Worm (Caenorhabditis elegans): Measurements from ENCODE around the gene T01D3.1.

Gene T01D3.1

DNA sequence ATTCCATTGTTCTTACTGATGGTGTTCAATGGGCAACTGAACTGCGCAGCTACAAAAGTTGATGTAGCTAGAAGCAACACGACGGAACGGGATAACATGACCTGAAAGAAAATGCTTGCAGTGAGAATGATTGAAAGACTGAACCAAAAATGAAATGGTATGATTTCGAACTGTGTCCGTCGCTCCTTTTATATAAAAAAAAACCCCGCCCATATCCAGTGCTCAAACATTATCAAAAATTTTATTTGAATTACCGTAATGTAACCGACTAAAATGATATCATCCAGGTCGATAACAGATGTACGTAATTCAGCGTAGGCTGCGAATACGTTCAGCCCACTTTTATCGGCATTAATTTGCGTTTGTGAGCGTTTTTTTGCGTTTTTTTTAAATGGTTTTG lies 48.7 kb downstream of the T01D3.1 start, which contains the start of gene irg-5:
Gene irg-5 (minus strand): TSS at position 101 of the 400 bp plus-strand sequence.
- no peak for TF ChIP-seq nhr-25 (tag; optimal IDR thresholded peaks at IDR 0.05)
- TF ChIP-seq elt-3 (tag; optimal IDR thresholded peaks at IDR 0.05): no peak
- TF ChIP-seq nhr-6 (tag; optimal IDR thresholded peaks at IDR 0.05): no peak
- TF ChIP-seq mdl-1 (tag; optimal IDR thresholded peaks at IDR 0.05): no peak
- no peak for TF ChIP-seq nhr-12 (tag; optimal IDR thresholded peaks at IDR 0.05)
- TF ChIP-seq elt-1 (tag; optimal IDR thresholded peaks at IDR 0.05): no peak
- no peak for TF ChIP-seq unc-55 (GFP tag; optimal IDR thresholded peaks at IDR 0.05)
- TF ChIP-seq unc-62 (GFP tag; optimal IDR thresholded peaks at IDR 0.05): no peak
- no peak for TF ChIP-seq Y55F3AM.14 (GFP tag; optimal IDR thresholded peaks at IDR 0.05)

DNA sequence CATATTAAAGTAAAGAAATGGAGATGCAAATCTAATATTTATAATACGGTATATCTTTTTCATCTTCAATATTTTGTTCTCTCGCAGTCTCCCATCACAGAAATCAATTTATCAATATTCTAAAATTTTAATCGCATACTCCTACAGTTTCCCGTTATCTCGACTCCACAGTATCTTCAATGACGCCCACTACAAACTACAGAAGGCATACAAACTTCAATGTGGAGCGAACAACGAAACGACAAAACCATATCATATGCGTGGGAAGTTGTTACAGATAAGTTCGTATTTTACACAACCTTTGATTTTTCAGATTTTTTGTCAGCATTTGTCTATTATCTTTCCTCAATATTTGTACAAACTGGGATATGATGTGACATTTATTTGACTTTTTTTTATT lies 50.2 kb downstream of the T01D3.1 start:
- TF ChIP-seq nhr-129 (tag; optimal IDR thresholded peaks at IDR 0.05) (no peak), nhr-12 (tag; optimal IDR thresholded peaks at IDR 0.05) (no peak), fos-1 (tag; optimal IDR thresholded peaks at IDR 0.05) (peak; percentile 51), lin-39 (tag; optimal IDR thresholded peaks at IDR 0.05) (no peak), sma-9 (GFP tag; optimal IDR thresholded peaks at IDR 0.05) (peak; percentile 40), sma-9 (tag; optimal IDR thresholded peaks at IDR 0.05) (no peak)

DNA sequence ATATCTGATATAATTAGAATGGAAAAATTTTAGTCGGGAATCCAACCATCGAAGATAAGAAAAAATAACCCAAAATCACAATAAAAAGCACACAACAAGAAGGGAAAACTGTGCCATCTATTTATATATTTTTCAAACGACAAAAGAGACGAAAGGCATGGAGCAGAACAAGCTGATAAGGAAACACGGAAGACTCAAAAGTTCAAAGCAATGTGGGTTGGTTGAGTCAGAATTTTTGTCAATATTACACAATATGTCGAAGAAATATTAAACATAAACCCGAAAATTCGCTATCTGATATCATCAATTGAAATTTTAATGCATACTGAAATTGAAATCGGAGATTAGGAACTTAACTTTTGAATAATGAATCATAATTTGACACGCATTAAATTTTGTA lies 55.2 kb downstream of the T01D3.1 start, which contains the start of gene F35E12.9:
Gene F35E12.9 (minus strand): TSS at position 227 of the 400 bp plus-strand sequence.
- TF ChIP-seq nhr-25 (tag; optimal IDR thresholded peaks at IDR 0.05): no peak
- TF ChIP-seq nhr-21 (tag; optimal IDR thresholded peaks at IDR 0.05): no peak
- TF ChIP-seq nhr-10 (tag; optimal IDR thresholded peaks at IDR 0.05): no peak
- no peak for TF ChIP-seq sem-4 (tag; optimal IDR thresholded peaks at IDR 0.05)
- TF ChIP-seq ztf-11 (tag; optimal IDR thresholded peaks at IDR 0.05): no peak
- TF ChIP-seq nhr-129 (tag; optimal IDR thresholded peaks at IDR 0.05): no peak
- TF ChIP-seq nhr-12 (tag; optimal IDR thresholded peaks at IDR 0.05): no peak
- TF ChIP-seq sma-9 (GFP tag; optimal IDR thresholded peaks at IDR 0.05): peak; percentile 22
- no peak for TF ChIP-seq sma-9 (tag; optimal IDR thresholded peaks at IDR 0.05)
- peak; percentile 3 for TF ChIP-seq F13H6.1 (tag; optimal IDR thresholded peaks at IDR 0.05)
- no peak for TF ChIP-seq lin-11 (tag; optimal IDR thresholded peaks at IDR 0.05)
- no peak for TF ChIP-seq elt-3 (tag; optimal IDR thresholded peaks at IDR 0.05)
- no peak for TF ChIP-seq nhr-237 (tag; optimal IDR thresholded peaks at IDR 0.05)
- no peak for TF ChIP-seq blmp-1 (tag; optimal IDR thresholded peaks at IDR 0.05; ENCODE audit: insufficient read depth)
- TF ChIP-seq unc-62 (GFP tag; optimal IDR thresholded peaks at IDR 0.05): no peak
- TF ChIP-seq R02D3.7 (tag; optimal IDR thresholded peaks at IDR 0.05): no peak
- no peak for TF ChIP-seq Y55F3AM.14 (GFP tag; optimal IDR thresholded peaks at IDR 0.05)
- TF ChIP-seq alr-1 (tag; optimal IDR thresholded peaks at IDR 0.05): no peak
- no peak for TF ChIP-seq nhr-23 (tag; optimal IDR thresholded peaks at IDR 0.05)
- no peak for TF ChIP-seq unc-55 (GFP tag; optimal IDR thresholded peaks at IDR 0.05)
- no peak for TF ChIP-seq ama-1 (optimal IDR thresholded peaks at IDR 0.05)
- TF ChIP-seq ceh-16 (tag; optimal IDR thresholded peaks at IDR 0.05): no peak
- no peak for TF ChIP-seq ZK546.5 (tag; optimal IDR thresholded peaks at IDR 0.05)
- no peak for TF ChIP-seq nhr-77 (tag; optimal IDR thresholded peaks at IDR 0.05)
- no peak for TF ChIP-seq mdl-1 (tag; optimal IDR thresholded peaks at IDR 0.05)
- TF ChIP-seq aly-2 (tag; optimal IDR thresholded peaks at IDR 0.05): no peak
- no peak for TF ChIP-seq elt-1 (tag; optimal IDR thresholded peaks at IDR 0.05)
- peak; percentile 98 for TF ChIP-seq fos-1 (tag; optimal IDR thresholded peaks at IDR 0.05)
- TF ChIP-seq crh-2 (tag; optimal IDR thresholded peaks at IDR 0.05): peak; percentile 20
- TF ChIP-seq skn-1 (tag; optimal IDR thresholded peaks at IDR 0.05): peak; percentile 46
- TF ChIP-seq lin-13 (GFP tag; optimal IDR thresholded peaks at IDR 0.05): no peak
- TF ChIP-seq peb-1 (tag; optimal IDR thresholded peaks at IDR 0.05): no peak
- TF ChIP-seq mab-5 (tag; optimal IDR thresholded peaks at IDR 0.05): no peak
- no peak for TF ChIP-seq ztf-4 (tag; optimal IDR thresholded peaks at IDR 0.05)
- TF ChIP-seq sma-3 (GFP tag; optimal IDR thresholded peaks at IDR 0.05): no peak
- no peak for TF ChIP-seq lsy-2 (tag; optimal IDR thresholded peaks at IDR 0.05)
- TF ChIP-seq ztf-1 (GFP tag; conservative IDR thresholded peaks at IDR 0.05): no peak
- TF ChIP-seq dmd-4 (tag; optimal IDR thresholded peaks at IDR 0.05): no peak
- TF ChIP-seq snpc-4 (tag; optimal IDR thresholded peaks at IDR 0.05): no peak
- no peak for TF ChIP-seq nhr-11 (tag; optimal IDR thresholded peaks at IDR 0.05)
- TF ChIP-seq nhr-6 (tag; optimal IDR thresholded peaks at IDR 0.05): no peak
- TF ChIP-seq zag-1 (tag; optimal IDR thresholded peaks at IDR 0.05): no peak
- no peak for TF ChIP-seq lin-39 (tag; optimal IDR thresholded peaks at IDR 0.05)
- TF ChIP-seq egl-27 (tag; optimal IDR thresholded peaks at IDR 0.05): no peak
- no peak for TF ChIP-seq ceh-82 (tag; optimal IDR thresholded peaks at IDR 0.05)
- TF ChIP-seq mbf-1 (tag; optimal IDR thresholded peaks at IDR 0.05): no peak
- TF ChIP-seq C34F6.9 (tag; optimal IDR thresholded peaks at IDR 0.05): no peak
- TF ChIP-seq gmeb-1 (tag; optimal IDR thresholded peaks at IDR 0.05): peak; percentile 40
- no peak for TF ChIP-seq unc-39 (tag; optimal IDR thresholded peaks at IDR 0.05)
